Fruit fly (Drosophila melanogaster): ENCODE data around the gene CG10565.
A peak's percentile ranks its signal among the peaks of the same experiment; 100 is the strongest.

CG10565 gene

dm6 chr3L:21176935-21177581, 40.9 kb upstream of the CG10565 start (continued):
- TF ChIP-seq zfh2 (GFP tag; optimal IDR thresholded peaks at IDR 0.05) = peak; percentile 72
- no peak for TF ChIP-seq Dref (GFP tag; IDR thresholded peaks at IDR 0.05)
- TF ChIP-seq oc (tag; optimal IDR thresholded peaks at IDR 0.05) = no peak
- TF ChIP-seq CG10565 (GFP tag; optimal IDR thresholded peaks at IDR 0.05) = no peak
- TF ChIP-seq br (optimal IDR thresholded peaks at IDR 0.05) = no peak
- TF ChIP-seq HLH54F (GFP tag; optimal IDR thresholded peaks at IDR 0.05) = peak; percentile 51
- no peak for TF ChIP-seq inv (GFP tag; IDR thresholded peaks at IDR 0.05; ENCODE audit: partially characterized antibody)
- TF ChIP-seq CG34422 (GFP tag; IDR thresholded peaks at IDR 0.05) = peak; percentile 10; the same call in 2 of the 3 replicates
- TF ChIP-seq ase (GFP tag; IDR thresholded peaks at IDR 0.05) = 0 out of 3 replicates have a peak, but pooled peaks have one; percentile 5
- peak; percentile 30 for TF ChIP-seq shn (GFP tag; optimal IDR thresholded peaks at IDR 0.05)
- peak; percentile 51; the same call in 2 of the 3 replicates for TF ChIP-seq CG7357 (GFP tag; IDR thresholded peaks at IDR 0.05)
- TF ChIP-seq CG5953 (GFP tag; IDR thresholded peaks at IDR 0.05) = no peak
- TF ChIP-seq CG9437 (GFP tag; optimal IDR thresholded peaks at IDR 0.05) = no peak
- no peak for TF ChIP-seq gfzf (GFP tag; optimal IDR thresholded peaks at IDR 0.05)
- peak; percentile 57 for TF ChIP-seq Dip3 (GFP tag; optimal IDR thresholded peaks at IDR 0.05)
- no peak for TF ChIP-seq CG11093 (GFP tag; IDR thresholded peaks at IDR 0.05)
- peak; percentile 45 for TF ChIP-seq slou (GFP tag; optimal IDR thresholded peaks at IDR 0.05)
- peak; percentile 37 for TF ChIP-seq phol (tag; optimal IDR thresholded peaks at IDR 0.05)
- peak; percentile 16 for TF ChIP-seq Jarid2 (GFP tag; optimal IDR thresholded peaks at IDR 0.05)
- no peak for TF ChIP-seq TFAM (GFP tag; optimal IDR thresholded peaks at IDR 0.05)
- peak; percentile 68; the same call in 2 of the 3 replicates for TF ChIP-seq tgo (GFP tag; IDR thresholded peaks at IDR 0.05)
- TF ChIP-seq CTCF (GFP tag; optimal IDR thresholded peaks at IDR 0.05) = no peak
- peak; percentile 53; the same call in 1 of the 2 replicates for TF ChIP-seq CG4730 (GFP tag; IDR thresholded peaks at IDR 0.05)
- TF ChIP-seq CG31365 (tag; optimal IDR thresholded peaks at IDR 0.05) = no peak
- TF ChIP-seq B-H1 (GFP tag; IDR thresholded peaks at IDR 0.05) = peak; percentile 53; the same call in 1 of the 3 replicates
- TF ChIP-seq Dll (GFP tag; IDR thresholded peaks at IDR 0.05; ENCODE audit: partially characterized antibody) = no peak
- TF ChIP-seq repo (GFP tag; optimal IDR thresholded peaks at IDR 0.05) = no peak
- peak; percentile 68; the same call in 2 of the 3 replicates for TF ChIP-seq CG11560 (tag; IDR thresholded peaks at IDR 0.05)
- peak; percentile 33 for TF ChIP-seq CG12942 (GFP tag; optimal IDR thresholded peaks at IDR 0.05)
- no peak for TF ChIP-seq CG1647 (GFP tag; optimal IDR thresholded peaks at IDR 0.05)
- TF ChIP-seq nau (GFP tag; optimal IDR thresholded peaks at IDR 0.05) = no peak
- TF ChIP-seq YL-1 (GFP tag; optimal IDR thresholded peaks at IDR 0.05) = no peak
- TF ChIP-seq run (tag; optimal IDR thresholded peaks at IDR 0.05) = no peak
- no peak for TF ChIP-seq wek (GFP tag; optimal IDR thresholded peaks at IDR 0.05)
- no peak for TF ChIP-seq gsb-n (tag; optimal IDR thresholded peaks at IDR 0.05)
- no peak for TF ChIP-seq CG6254 (GFP tag; optimal IDR thresholded peaks at IDR 0.05)
- TF ChIP-seq Poxn (GFP tag; IDR thresholded peaks at IDR 0.05) = 0 out of 2 replicates have a peak, but pooled peaks have one; percentile 45
- no peak for TF ChIP-seq Lhr (GFP tag; optimal IDR thresholded peaks at IDR 0.05)
- peak; percentile 74; the same call in 1 of the 2 replicates for TF ChIP-seq vvl (GFP tag; IDR thresholded peaks at IDR 0.05)
- TF ChIP-seq CG4707 (GFP tag; optimal IDR thresholded peaks at IDR 0.05) = no peak
- TF ChIP-seq stc (GFP tag; IDR thresholded peaks at IDR 0.05) = peak; percentile 70
- no peak for TF ChIP-seq dimm (GFP tag; IDR thresholded peaks at IDR 0.05)
- TF ChIP-seq CG9727 (GFP tag; optimal IDR thresholded peaks at IDR 0.05) = peak; percentile 69
- TF ChIP-seq gt (GFP tag; IDR thresholded peaks at IDR 0.05) = no peak
- TF ChIP-seq usp (GFP tag; optimal IDR thresholded peaks at IDR 0.05) = no peak
- peak; percentile 93 for TF ChIP-seq CG2120 (GFP tag; optimal IDR thresholded peaks at IDR 0.05)
- no peak for TF ChIP-seq CG2202 (tag; optimal IDR thresholded peaks at IDR 0.05)
- TF ChIP-seq HLH4C (GFP tag; IDR thresholded peaks at IDR 0.05; ENCODE audit: partially characterized antibody) = 0 out of 3 replicates have a peak, but pooled peaks have one; percentile 11
- TF ChIP-seq CG1603 (tag; optimal IDR thresholded peaks at IDR 0.05) = no peak
- TF ChIP-seq Optix (GFP tag; IDR thresholded peaks at IDR 0.05) = no peak
- TF ChIP-seq Dek (tag; optimal IDR thresholded peaks at IDR 0.05) = peak; percentile 70

Measured in whole organism, embryonic.